Fruit fly (Drosophila melanogaster): ENCODE measurements around the gene CG34051.

Gene CG34051

DNA sequence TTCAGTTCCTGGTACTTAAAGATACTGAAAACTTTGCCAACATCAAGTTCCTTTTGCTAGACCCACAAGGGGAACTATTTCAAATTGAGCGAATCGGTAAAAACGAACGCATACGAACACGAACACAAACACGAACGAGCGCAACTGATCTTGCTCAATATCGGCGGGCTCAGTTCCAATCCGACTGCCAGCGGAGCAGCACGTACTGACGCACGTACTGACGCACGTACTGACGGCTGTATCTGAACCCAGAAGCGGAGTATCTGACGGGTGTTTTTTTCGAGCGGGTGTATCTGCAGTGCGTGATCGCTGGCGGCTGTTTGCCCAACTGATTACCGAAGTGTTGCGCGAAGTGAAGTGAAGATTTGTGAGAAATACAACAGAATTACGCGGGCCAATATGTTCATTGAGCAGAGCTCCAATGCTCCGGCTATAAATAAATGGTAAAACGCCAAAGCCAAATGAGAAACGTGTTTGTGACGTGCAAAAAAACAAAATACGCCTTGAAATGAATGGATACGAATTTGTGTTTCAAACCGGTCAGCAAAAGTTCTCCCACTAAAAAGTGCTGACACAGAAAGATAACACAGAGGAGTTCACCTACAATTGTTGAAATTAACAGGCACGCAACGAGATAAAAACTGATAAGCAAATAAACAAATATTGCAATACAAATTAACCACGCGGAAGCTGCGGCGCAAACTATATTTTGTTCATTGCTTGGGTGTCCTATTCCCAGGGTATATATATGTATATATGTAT, 25.6 kb downstream of the CG34051 start (continued):
- TF ChIP-seq CG6854 (GFP tag; optimal IDR thresholded peaks at IDR 0.05) (peak; percentile 40), tx (GFP tag; optimal IDR thresholded peaks at IDR 0.05) (no peak), rib (GFP tag; IDR thresholded peaks at IDR 0.05) (peak; percentile 77; the same call in 1 of the 2 replicates), CG12391 (tag; optimal IDR thresholded peaks at IDR 0.05) (no peak), CG4617 (GFP tag; optimal IDR thresholded peaks at IDR 0.05; ENCODE audit: borderline replicate concordance) (no peak), CG11093 (GFP tag; IDR thresholded peaks at IDR 0.05) (no peak), CG14860 (GFP tag; IDR thresholded peaks at IDR 0.05; ENCODE audit: partially characterized antibody) (0 out of 3 replicates have a peak, but pooled peaks have one; percentile 24), CG1024 (GFP tag; IDR thresholded peaks at IDR 0.05) (no peak; the same call in 1 of the 2 replicates), CG6689 (GFP tag; IDR thresholded peaks at IDR 0.05) (no peak), CG2712 (tag; optimal IDR thresholded peaks at IDR 0.05) (peak; percentile 17), bigmax (GFP tag; optimal IDR thresholded peaks at IDR 0.05) (no peak), Hr51 (GFP tag; optimal IDR thresholded peaks at IDR 0.05) (no peak), slp2 (GFP tag; optimal IDR thresholded peaks at IDR 0.05) (no peak), Meics (GFP tag; optimal IDR thresholded peaks at IDR 0.05) (peak; percentile 14), Hmx (GFP tag; optimal IDR thresholded peaks at IDR 0.05) (no peak), CG8290 (GFP tag; optimal IDR thresholded peaks at IDR 0.05) (no peak), CG8290 (tag; optimal IDR thresholded peaks at IDR 0.05) (peak; percentile 13 to 87), ash1 (GFP tag; optimal IDR thresholded peaks at IDR 0.05) (no peak), pzg (GFP tag; optimal IDR thresholded peaks at IDR 0.05) (no peak), CG3065 (GFP tag; optimal IDR thresholded peaks at IDR 0.05) (no peak), crc (GFP tag; optimal IDR thresholded peaks at IDR 0.05) (no peak), CG12659 (GFP tag; optimal IDR thresholded peaks at IDR 0.05) (peak; percentile 31), CG4730 (GFP tag; IDR thresholded peaks at IDR 0.05) (no peak), bbx (GFP tag; IDR thresholded peaks at IDR 0.05; ENCODE audit: partially characterized antibody) (peak; percentile 75), CG11456 (GFP tag; IDR thresholded peaks at IDR 0.05) (peak; percentile 34; the same call in 1 of the 3 replicates), CG17385 (GFP tag; optimal IDR thresholded peaks at IDR 0.05) (peak; percentile 32), HmgZ (tag; optimal IDR thresholded peaks at IDR 0.05) (peak; percentile 70), CG4820 (GFP tag; optimal IDR thresholded peaks at IDR 0.05) (no peak), CG3163 (GFP tag; optimal IDR thresholded peaks at IDR 0.05) (peak; percentile 16), CG14050 (GFP tag; IDR thresholded peaks at IDR 0.05) (0 out of 3 replicates have a peak, but pooled peaks have one; percentile 21), cas (GFP tag; IDR thresholded peaks at IDR 0.05) (0 out of 2 replicates have a peak, but pooled peaks have one; percentile 14), ind (GFP tag; optimal IDR thresholded peaks at IDR 0.05) (no peak), Rfx (GFP tag; IDR thresholded peaks at IDR 0.05) (peak; percentile 55), twi (tag; optimal IDR thresholded peaks at IDR 0.05) (peak; percentile 14), klu (GFP tag; IDR thresholded peaks at IDR 0.05) (no peak), CTCF (GFP tag; optimal IDR thresholded peaks at IDR 0.05) (no peak), Six4 (GFP tag; optimal IDR thresholded peaks at IDR 0.05) (no peak), B-H1 (GFP tag; IDR thresholded peaks at IDR 0.05) (no peak), CG33557 (GFP tag; optimal IDR thresholded peaks at IDR 0.05) (no peak), Dad (GFP tag; optimal IDR thresholded peaks at IDR 0.05) (peak; percentile 39), CG11085 (GFP tag; IDR thresholded peaks at IDR 0.05) (no peak), exex (tag; optimal IDR thresholded peaks at IDR 0.05) (peak; percentile 17), ems (GFP tag; optimal IDR thresholded peaks at IDR 0.05) (no peak), YL-1 (GFP tag; optimal IDR thresholded peaks at IDR 0.05) (no peak), Dfd (GFP tag; optimal IDR thresholded peaks at IDR 0.05) (no peak), CG12236 (GFP tag; optimal IDR thresholded peaks at IDR 0.05) (no peak), cad (GFP tag; optimal IDR thresholded peaks at IDR 0.05) (no peak), vnd (GFP tag; IDR thresholded peaks at IDR 0.05; ENCODE audit: partially characterized antibody) (no peak), Dbx (GFP tag; IDR thresholded peaks at IDR 0.05) (peak; percentile 44; the same call in 1 of the 3 replicates), CG8924 (tag; optimal IDR thresholded peaks at IDR 0.05) (peak; percentile 34), NFAT (GFP tag; IDR thresholded peaks at IDR 0.05) (peak; percentile 51)
